Fruit fly (Drosophila melanogaster) whole organism, embryonic: Measurements from ENCODE around the gene CG14718.

ENCODE experiments used
- B-H1 ChIP-seq: fragments of 200-800 bp; sonication (Bioruptor generic); IDR thresholded peaks from 3 replicates; pipeline ENCODE4 v1.3.6; 2022; ENCODE audit warnings: missing biosample characterization, missing genetic modification characterization
- Bgb ChIP-seq: fragments of 200-800 bp; sonication (Bioruptor generic); IDR thresholded peaks from 2 replicates; pipeline ENCODE4 v1.3.6; 2022; ENCODE audit warnings: missing biosample characterization, missing genetic modification characterization; ENCODE audit not compliant: partially characterized antibody
- CG10543 ChIP-seq: fragments of 200-800 bp; sonication (Bioruptor generic); optimal IDR thresholded peaks from 3 replicates; lab custom pipeline; 2017; ENCODE audit warnings: missing biosample characterization, mild to moderate bottlenecking, missing genetic modification characterization, moderate library complexity
- CG13424 ChIP-seq: fragments of 200-800 bp; sonication (Bioruptor generic); optimal IDR thresholded peaks from 2 replicates; lab custom pipeline; 2019; ENCODE audit warnings: missing biosample characterization, mild to moderate bottlenecking, missing genetic modification characterization, moderate library complexity
- CG13775 ChIP-seq: fragments of 200-800 bp; sonication (Bioruptor generic); optimal IDR thresholded peaks from 3 replicates; lab custom pipeline; 2017; ENCODE audit warnings: missing biosample characterization, mild to moderate bottlenecking, missing genetic modification characterization
- CG15514 ChIP-seq: fragments of 200-800 bp; sonication (Bioruptor generic); optimal IDR thresholded peaks from 3 replicates; lab custom pipeline; 2017; ENCODE audit warnings: missing biosample characterization, missing genetic modification characterization, mild to moderate bottlenecking, moderate library complexity, missing genetic modification reagents
- CG2129 ChIP-seq: fragments of 200-800 bp; sonication (Bioruptor generic); IDR thresholded peaks from 2 replicates; pipeline ENCODE4 v1.3.6; 2022; ENCODE audit warnings: missing biosample characterization, missing genetic modification characterization; ENCODE audit not compliant: partially characterized antibody
- CG30403 ChIP-seq: fragments of 200-800 bp; sonication (Bioruptor generic); optimal IDR thresholded peaks from 3 replicates; lab custom pipeline; 2016; ENCODE audit warnings: missing biosample characterization, missing genetic modification characterization
- CG31441 ChIP-seq: fragments of 200-800 bp; sonication (Bioruptor generic); IDR thresholded peaks from 2 replicates; pipeline ENCODE4 v1.3.6; 2022; ENCODE audit warnings: missing biosample characterization, missing genetic modification characterization
- CG3995 ChIP-seq: fragments of 200-800 bp; sonication (Bioruptor generic); optimal IDR thresholded peaks from 3 replicates; lab custom pipeline; 2016; ENCODE audit warnings: missing biosample characterization, missing genetic modification characterization
- CG4282 ChIP-seq: fragments of 200-800 bp; sonication (Bioruptor generic); optimal IDR thresholded peaks from 2 replicates; lab custom pipeline; 2016; ENCODE audit warnings: missing biosample characterization, missing genetic modification characterization
- CG6654 ChIP-seq: fragments of 200-800 bp; sonication (Bioruptor generic); optimal IDR thresholded peaks from 2 replicates; lab custom pipeline; 2017; ENCODE audit warnings: missing biosample characterization, mild to moderate bottlenecking, missing genetic modification characterization
- CG7556 ChIP-seq: fragments of 200-800 bp; sonication (Bioruptor generic); optimal IDR thresholded peaks from 2 replicates; lab custom pipeline; 2017; ENCODE audit warnings: missing biosample characterization, mild to moderate bottlenecking, missing genetic modification characterization
- CG7786 ChIP-seq: fragments of 200-800 bp; sonication (Bioruptor generic); optimal IDR thresholded peaks from 2 replicates; lab custom pipeline; 2016; ENCODE audit warnings: missing biosample characterization, missing genetic modification characterization
- CG8478 ChIP-seq: fragments of >200 bp; optimal IDR thresholded peaks from 2 replicates; lab custom pipeline; 2018
- CG8924 ChIP-seq: fragments of 200-800 bp; optimal IDR thresholded peaks from 3 replicates; lab custom pipeline; 2019; ENCODE audit warnings: missing biosample characterization, mild to moderate bottlenecking, missing genetic modification characterization, moderate library complexity
- CG9215 ChIP-seq: fragments of 200-800 bp; sonication (Bioruptor generic); IDR thresholded peaks from 2 replicates; pipeline ENCODE4 v1.3.6; 2022; ENCODE audit warnings: missing biosample characterization, missing genetic modification characterization
- Camta ChIP-seq: fragments of 200-800 bp; sonication (Bioruptor generic); optimal IDR thresholded peaks from 2 replicates; lab custom pipeline; 2016; ENCODE audit warnings: missing biosample characterization, missing genetic modification characterization
- CrebB ChIP-seq: fragments of 200-800 bp; sonication (Bioruptor generic); optimal IDR thresholded peaks from 3 replicates; lab custom pipeline; 2018; ENCODE audit warnings: missing biosample characterization, mild to moderate bottlenecking, missing genetic modification characterization
- Drgx ChIP-seq: fragments of 200-800 bp; sonication (Bioruptor generic); IDR thresholded peaks from 2 replicates; pipeline ENCODE4 v1.3.6; 2022; ENCODE audit warnings: missing biosample characterization, missing genetic modification characterization
- ERR ChIP-seq: fragments of 200-800 bp; sonication (Bioruptor generic); optimal IDR thresholded peaks from 2 replicates; lab custom pipeline; 2016; ENCODE audit warnings: missing biosample characterization, missing genetic modification characterization
- Fer1 ChIP-seq: fragments of 200-800 bp; sonication (Bioruptor generic); optimal IDR thresholded peaks from 2 replicates; lab custom pipeline; 2017; ENCODE audit warnings: missing biosample characterization, mild to moderate bottlenecking, missing genetic modification characterization
- Hey ChIP-seq: fragments of 200-800 bp; sonication (Bioruptor generic); optimal IDR thresholded peaks from 3 replicates; lab custom pipeline; 2018; ENCODE audit warnings: missing biosample characterization, mild to moderate bottlenecking, missing genetic modification characterization
- Lim3 ChIP-seq: fragments of 200-800 bp; sonication (Bioruptor generic); IDR thresholded peaks from 2 replicates; pipeline ENCODE4 v1.3.6; 2022; ENCODE audit warnings: missing biosample characterization, missing genetic modification characterization
- MBD-R2 ChIP-seq: fragments of 200-800 bp; sonication (Bioruptor generic); IDR thresholded peaks from 2 replicates; pipeline ENCODE4 v1.3.6; 2022; ENCODE audit warnings: missing biosample characterization, missing genetic modification characterization
- Optix ChIP-seq: fragments of 200-800 bp; sonication (Bioruptor generic); IDR thresholded peaks from 3 replicates; pipeline ENCODE4 v1.3.6; 2022; ENCODE audit warnings: missing biosample characterization, missing genetic modification characterization
- cg ChIP-seq: fragments of 200-800 bp; sonication (Bioruptor generic); optimal IDR thresholded peaks from 3 replicates; lab custom pipeline; 2019; ENCODE audit warnings: missing biosample characterization, mild to moderate bottlenecking, missing genetic modification characterization, moderate library complexity
- chinmo ChIP-seq: fragments of 200-800 bp; sonication (Bioruptor generic); IDR thresholded peaks from 4 replicates; pipeline ENCODE4 v1.3.6; 2022; ENCODE audit warnings: missing biosample characterization, missing genetic modification characterization; ENCODE audit not compliant: partially characterized antibody
- dati ChIP-seq: fragments of 200-800 bp; sonication (Bioruptor generic); IDR thresholded peaks from 2 replicates; pipeline ENCODE4 v1.3.6; 2022; ENCODE audit warnings: missing biosample characterization, missing genetic modification characterization
- dmrt99B ChIP-seq: fragments of 200-800 bp; sonication (Bioruptor generic); optimal IDR thresholded peaks from 2 replicates; lab custom pipeline; 2018; ENCODE audit warnings: missing biosample characterization, mild to moderate bottlenecking, missing genetic modification characterization, moderate library complexity
- dysf ChIP-seq: fragments of 200-800 bp; sonication (Bioruptor generic); IDR thresholded peaks from 3 replicates; pipeline ENCODE4 v1.3.6; 2022; ENCODE audit warnings: missing biosample characterization, missing genetic modification characterization
- fd102C ChIP-seq: fragments of 200-800 bp; sonication (Bioruptor generic); optimal IDR thresholded peaks from 2 replicates; lab custom pipeline; 2018; ENCODE audit warnings: missing biosample characterization, mild to moderate bottlenecking, missing genetic modification characterization, moderate library complexity
- gcm ChIP-seq: fragments of 200-800 bp; sonication (Bioruptor generic); optimal IDR thresholded peaks from 2 replicates; lab custom pipeline; 2019; ENCODE audit warnings: missing biosample characterization, mild to moderate bottlenecking, missing genetic modification characterization, moderate library complexity
- gsb ChIP-seq: fragments of 200-800 bp; sonication (Bioruptor generic); IDR thresholded peaks from 2 replicates; pipeline ENCODE4 v1.3.6; 2022; ENCODE audit warnings: missing biosample characterization, missing genetic modification characterization
- her ChIP-seq: fragments of 200-800 bp; sonication (Bioruptor generic); optimal IDR thresholded peaks from 2 replicates; lab custom pipeline; 2016; ENCODE audit warnings: missing biosample characterization, missing genetic modification characterization
- hth ChIP-seq: fragments of >200 bp; optimal IDR thresholded peaks from 2 replicates; lab custom pipeline; 2017; ENCODE audit warnings: inconsistent platforms
- ind ChIP-seq: fragments of 200-800 bp; sonication (Bioruptor generic); optimal IDR thresholded peaks from 3 replicates; lab custom pipeline; 2016; ENCODE audit warnings: missing biosample characterization, missing genetic modification characterization
- lilli ChIP-seq: fragments of 200-800 bp; sonication (Bioruptor generic); optimal IDR thresholded peaks from 3 replicates; lab custom pipeline; 2016; ENCODE audit warnings: missing biosample characterization, missing genetic modification characterization
- lov ChIP-seq, 2 experiments: fragments of 200-800 bp in 1 of 2; fragments of >200 bp in 1 of 2; sonication (Bioruptor generic) in 1 of 2; IDR thresholded peaks in 1 of 2; optimal IDR thresholded peaks in 1 of 2; 2 replicates in 1 of 2; 3 replicates in 1 of 2; pipeline versions ENCODE4 v1.3.6 to Lab custom; 2017 to 2022; ENCODE audit warnings: missing biosample characterization in 1 of 2, missing genetic modification characterization in 1 of 2
- maf-S ChIP-seq: fragments of 200-800 bp; sonication (Bioruptor generic); optimal IDR thresholded peaks from 2 replicates; lab custom pipeline; 2016; ENCODE audit warnings: missing biosample characterization, missing genetic modification characterization
- mirr ChIP-seq: fragments of 200-800 bp; sonication (Bioruptor generic); optimal IDR thresholded peaks from 3 replicates; lab custom pipeline; 2018; ENCODE audit warnings: missing biosample characterization, mild to moderate bottlenecking, missing genetic modification characterization
- nom ChIP-seq: fragments of 200-800 bp; sonication (Bioruptor generic); optimal IDR thresholded peaks from 2 replicates; lab custom pipeline; 2017; ENCODE audit warnings: missing biosample characterization, missing genetic modification characterization, mild to moderate bottlenecking, moderate library complexity, missing genetic modification reagents
- org-1 ChIP-seq: fragments of 200-800 bp; sonication (Bioruptor generic); optimal IDR thresholded peaks from 2 replicates; lab custom pipeline; 2017; ENCODE audit warnings: missing biosample characterization, missing genetic modification characterization
- pum ChIP-seq: fragments of 200-800 bp; sonication (Bioruptor generic); optimal IDR thresholded peaks from 2 replicates; lab custom pipeline; 2016; ENCODE audit warnings: missing biosample characterization, missing genetic modification characterization
- pzg ChIP-seq: fragments of 200-800 bp; sonication (Bioruptor generic); optimal IDR thresholded peaks from 3 replicates; lab custom pipeline; 2018; ENCODE audit warnings: missing biosample characterization, mild to moderate bottlenecking, missing genetic modification characterization, moderate library complexity
- shn ChIP-seq: fragments of 200-800 bp; sonication (Bioruptor generic); optimal IDR thresholded peaks from 3 replicates; lab custom pipeline; 2016; ENCODE audit warnings: missing biosample characterization, missing genetic modification characterization
- sob ChIP-seq: fragments of 200-800 bp; sonication (Bioruptor generic); IDR thresholded peaks from 2 replicates; pipeline ENCODE4 v1.3.6; 2022; ENCODE audit warnings: missing biosample characterization, missing genetic modification characterization
- sqz ChIP-seq: fragments of 200-800 bp; sonication (Bioruptor generic); optimal IDR thresholded peaks from 3 replicates; lab custom pipeline; 2018; ENCODE audit warnings: missing biosample characterization, mild to moderate bottlenecking, missing genetic modification characterization
- wek ChIP-seq: fragments of 200-800 bp; sonication (Bioruptor generic); optimal IDR thresholded peaks from 3 replicates; lab custom pipeline; 2018; ENCODE audit warnings: missing biosample characterization, mild to moderate bottlenecking, missing genetic modification characterization, moderate library complexity
- zfh1 ChIP-seq: fragments of 200-800 bp; sonication (Bioruptor generic); IDR thresholded peaks from 3 replicates; pipeline ENCODE4 v1.3.6; 2022; ENCODE audit warnings: missing biosample characterization, missing genetic modification characterization

The CG14718 gene

DNA sequence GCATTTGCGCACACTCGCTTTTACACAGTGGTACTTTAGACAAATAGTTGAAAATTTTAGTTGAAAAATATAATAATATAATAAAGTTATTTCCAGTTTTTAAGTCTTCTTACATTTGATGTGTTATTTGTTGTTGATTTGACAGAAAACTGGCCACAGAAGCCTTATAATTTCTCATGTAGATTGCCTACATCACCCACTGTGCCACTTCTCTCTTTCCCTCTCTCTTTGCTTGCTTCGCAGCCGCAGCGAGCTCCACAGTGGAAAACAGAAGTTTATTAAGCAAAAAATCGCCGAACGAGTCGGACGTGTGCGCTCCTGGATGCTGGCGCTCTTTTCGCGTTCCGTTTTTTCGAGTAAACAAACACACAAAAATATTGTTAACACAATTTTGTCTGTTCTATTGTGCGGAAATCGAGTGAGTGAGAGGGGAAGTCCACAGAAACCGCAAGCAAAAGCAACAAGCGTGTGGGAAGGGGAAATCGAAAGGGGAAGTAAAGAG, 44.5 kb upstream of the CG14718 start, which contains the start of gene CG42327 (continued):
- TF ChIP-seq CG8924 (tag; lab: Kevin White, UChicago) (peak; percentile 95), lov (optimal IDR thresholded peaks at IDR 0.05; lab: Kevin White, UChicago) (no peak), lov (GFP tag; IDR thresholded peaks at IDR 0.05; lab: Robert Waterston, UW) (peak; percentile 96), org-1 (GFP tag; lab: Kevin White, UChicago) (peak; percentile 91), pzg (GFP tag; lab: Kevin White, UChicago) (no peak), pum (peak; percentile 83), B-H1 (GFP tag; lab: Robert Waterston, UW) (peak; percentile 94), CG6654 (GFP tag; lab: Kevin White, UChicago) (peak; percentile 77), chinmo (GFP tag; lab: Robert Waterston, UW) (peak; percentile 86; the same call in 2 of the 4 replicates), Fer1 (GFP tag; lab: Kevin White, UChicago) (peak; percentile 94), wek (GFP tag; lab: Kevin White, UChicago) (peak; percentile 60), ERR (GFP tag; lab: Kevin White, UChicago) (peak; percentile 63), CG15514 (GFP tag; lab: Kevin White, UChicago) (peak; percentile 84), gcm (peak; percentile 96), shn (GFP tag; lab: Kevin White, UChicago) (peak; percentile 79), her (GFP tag; lab: Kevin White, UChicago) (peak; percentile 86), cg (GFP tag; lab: Kevin White, UChicago) (peak; percentile 52), lilli (GFP tag; lab: Kevin White, UChicago) (peak; percentile 88), CG13424 (peak; percentile 94), CG13775 (peak; percentile 92), CG4282 (GFP tag; lab: Kevin White, UChicago) (peak; percentile 79), CG9215 (peak; percentile 73), nom (GFP tag; lab: Kevin White, UChicago) (peak; percentile 84), Hey (no peak), Lim3 (GFP tag; lab: Robert Waterston, UW) (peak; percentile 87), Bgb (GFP tag; lab: Robert Waterston, UW) (peak; percentile 50), Drgx (GFP tag; lab: Robert Waterston, UW) (peak; percentile 98), dati (GFP tag; lab: Robert Waterston, UW) (peak; percentile 88), CG30403 (GFP tag; lab: Kevin White, UChicago) (peak; percentile 94), maf-S (GFP tag; lab: Kevin White, UChicago) (peak; percentile 54), CG8478 (lab: Kevin White, UChicago) (no peak), zfh1 (GFP tag; lab: Robert Waterston, UW) (peak; percentile 98), CG7786 (GFP tag; lab: Kevin White, UChicago) (peak; percentile 63), Optix (GFP tag; lab: Robert Waterston, UW) (peak; percentile 96), dysf (peak; percentile 94), CG2129 (GFP tag; lab: Robert Waterston, UW) (no peak), CG3995 (no peak), CrebB (peak; percentile 84), fd102C (peak; percentile 73), sob (peak; percentile 93), gsb (peak; percentile 79), MBD-R2 (GFP tag; lab: Robert Waterston, UW) (peak; percentile 67), Camta (GFP tag; lab: Kevin White, UChicago) (peak; percentile 87), ind (peak; percentile 89), sqz (peak; percentile 86), CG10543 (GFP tag; lab: Kevin White, UChicago) (peak; percentile 80), CG31441 (GFP tag; lab: Robert Waterston, UW) (peak; percentile 98), mirr (GFP tag; lab: Kevin White, UChicago) (peak; percentile 80), dmrt99B (tag; lab: Kevin White, UChicago) (peak; percentile 96), CG7556 (GFP tag; lab: Kevin White, UChicago) (peak; percentile 95), hth (lab: Kevin White, UChicago) (no peak)
